Fruit fly (Drosophila melanogaster): ENCODE results near the gene kel.

DNA sequence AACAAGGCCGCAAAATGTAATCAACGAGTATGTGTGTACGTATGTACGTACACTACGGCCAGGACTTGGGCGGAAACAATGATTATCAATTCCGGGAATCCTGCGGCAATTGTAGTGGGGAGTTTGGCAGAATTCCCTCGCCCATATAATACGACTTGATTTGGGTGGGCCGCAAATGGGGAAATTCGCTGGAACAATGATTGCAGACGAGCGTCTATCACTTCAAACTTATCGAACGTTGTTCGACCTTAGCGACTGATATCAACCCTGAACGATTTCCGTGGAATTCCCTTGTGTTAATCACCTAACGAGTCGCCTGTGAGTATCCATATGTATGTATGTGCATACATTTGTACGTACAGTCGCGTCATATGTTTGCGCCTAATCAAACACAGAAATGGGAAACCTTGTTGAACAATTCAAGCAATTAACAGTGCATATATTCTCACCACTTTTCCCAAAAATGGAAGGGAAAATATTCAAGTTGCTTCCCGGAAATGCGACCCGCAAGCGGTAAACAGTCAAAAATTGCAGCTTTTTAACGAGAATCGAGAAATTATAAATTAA, 6.5 kb upstream of the kel start:
- TF ChIP-seq Myc (optimal IDR thresholded peaks at IDR 0.05): no peak
- no peak for TF ChIP-seq psq (optimal IDR thresholded peaks at IDR 0.05)
